Worm (Caenorhabditis elegans) whole organism, young adult: Measurements from ENCODE around the gene mec-14.
A peak's percentile ranks its signal among the peaks of the same experiment; 100 is the strongest.

Experiments used
- B0035.1 ChIP-seq: sonication (generic microtip); optimal IDR thresholded peaks from 2 replicates; lab custom pipeline; 2016; ENCODE audit warnings: missing genetic modification characterization, mild to moderate bottlenecking, missing compliant biosample characterization, missing genotype, missing genetic modification reagents
- C06A6.2 ChIP-seq: fragments of 200-800 bp; sonication (Bioruptor generic); conservative IDR thresholded peaks from 2 replicates; pipeline ENCODE4 v1.3.6; 2022; ENCODE audit warnings: missing genetic modification characterization, missing compliant biosample characterization
- C17E4.6 ChIP-seq: fragments of 200-800 bp; sonication (Bioruptor generic); IDR thresholded peaks from 2 replicates; pipeline ENCODE4 v1.3.6; 2022; ENCODE audit warnings: missing genetic modification reagents, missing genetic modification characterization, missing compliant biosample characterization
- F10E7.11 ChIP-seq: sonication (generic microtip); optimal IDR thresholded peaks from 2 replicates; lab custom pipeline; 2017; ENCODE audit warnings: mild to moderate bottlenecking, missing genetic modification characterization, moderate library complexity, missing compliant biosample characterization
- F23B12.7 ChIP-seq: sonication (generic microtip); optimal IDR thresholded peaks from 2 replicates; lab custom pipeline; 2017; ENCODE audit warnings: missing genetic modification characterization, mild to moderate bottlenecking, missing compliant biosample characterization, antibody characterized with exemption, moderate library complexity; ENCODE audit not compliant: insufficient read depth
- F33H1.4 ChIP-seq: fragments of 200-800 bp; sonication (Bioruptor generic); IDR thresholded peaks from 2 replicates; pipeline ENCODE4 v1.3.6; 2022; ENCODE audit warnings: missing genetic modification reagents, missing genetic modification characterization, missing compliant biosample characterization
- F39B2.1 ChIP-seq: fragments of 200-800 bp; sonication (Bioruptor generic); IDR thresholded peaks from 2 replicates; pipeline ENCODE4 v1.3.6; 2022; ENCODE audit warnings: missing genetic modification reagents, missing genetic modification characterization, missing compliant biosample characterization
- F49E8.2 ChIP-seq: sonication (generic microtip); optimal IDR thresholded peaks from 3 replicates; lab custom pipeline; 2017; ENCODE audit warnings: missing genetic modification characterization, mild to moderate bottlenecking, missing compliant biosample characterization, antibody characterized with exemption, moderate library complexity; ENCODE audit not compliant: insufficient read depth
- Y79H2A.3 ChIP-seq: fragments of 200-800 bp; sonication (Bioruptor generic); conservative IDR thresholded peaks from 2 replicates; pipeline ENCODE4 v1.3.6; 2022; ENCODE audit warnings: missing genetic modification reagents, missing genetic modification characterization, missing compliant biosample characterization
- akir-1 ChIP-seq: fragments of 200-800 bp; sonication (Bioruptor generic); optimal IDR thresholded peaks from 2 replicates; lab custom pipeline; 2018; ENCODE audit warnings: mild to moderate bottlenecking, missing genetic modification characterization, moderate library complexity, missing compliant biosample characterization
- aptf-3 ChIP-seq: fragments of 200-800 bp; sonication (Bioruptor generic); IDR thresholded peaks from 2 replicates; pipeline ENCODE4 v1.3.6; 2022; ENCODE audit warnings: missing genetic modification characterization, missing compliant biosample characterization
- athp-1 ChIP-seq: sonication (generic microtip); optimal IDR thresholded peaks from 2 replicates; lab custom pipeline; 2017; ENCODE audit warnings: mild to moderate bottlenecking, missing genetic modification characterization, missing compliant biosample characterization
- attf-3 ChIP-seq: fragments of 200-800 bp; sonication (Bioruptor generic); conservative IDR thresholded peaks from 2 replicates; pipeline ENCODE4 v1.3.6; 2022; ENCODE audit warnings: missing genetic modification reagents, missing genetic modification characterization, missing compliant biosample characterization
- bed-2 ChIP-seq: fragments of 200-800 bp; sonication (Bioruptor generic); IDR thresholded peaks from 2 replicates; pipeline ENCODE4 v1.3.6; 2022; ENCODE audit warnings: missing genetic modification reagents, missing genetic modification characterization, missing compliant biosample characterization
- ceh-100 ChIP-seq: fragments of 200-800 bp; sonication (Bioruptor generic); IDR thresholded peaks from 2 replicates; pipeline ENCODE4 v1.3.6; 2022; ENCODE audit warnings: missing genetic modification reagents, missing genetic modification characterization, missing compliant biosample characterization
- ceh-27 ChIP-seq: fragments of 200-800 bp; sonication (Bioruptor generic); optimal IDR thresholded peaks from 2 replicates; lab custom pipeline; 2018; ENCODE audit warnings: mild to moderate bottlenecking, missing genetic modification characterization, moderate library complexity, missing compliant biosample characterization
- ceh-40 ChIP-seq: fragments of 200-800 bp; sonication (Bioruptor generic); IDR thresholded peaks from 2 replicates; pipeline ENCODE4 v1.3.6; 2022; ENCODE audit warnings: missing genetic modification characterization, missing compliant biosample characterization
- ceh-58 ChIP-seq: fragments of 200-800 bp; sonication (Bioruptor generic); IDR thresholded peaks from 2 replicates; pipeline ENCODE4 v1.3.6; 2022; ENCODE audit warnings: missing genetic modification characterization, missing compliant biosample characterization
- ceh-91 ChIP-seq: fragments of 200-800 bp; sonication (Bioruptor generic); IDR thresholded peaks from 2 replicates; pipeline ENCODE4 v1.3.6; 2022; ENCODE audit warnings: missing genetic modification reagents, missing genetic modification characterization, missing compliant biosample characterization
- chd-7 ChIP-seq: sonication (generic microtip); optimal IDR thresholded peaks from 2 replicates; lab custom pipeline; 2016; ENCODE audit warnings: mild to moderate bottlenecking, missing genetic modification characterization, moderate library complexity, missing compliant biosample characterization
- dpl-1 ChIP-seq: fragments of 150-350 bp; optimal IDR thresholded peaks from 2 replicates; lab custom pipeline; 2014; ENCODE audit warnings: missing biosample characterization, missing genetic modification reagents, missing genetic modification characterization
- efl-1 ChIP-seq: fragments of 150-350 bp; optimal IDR thresholded peaks from 2 replicates; lab custom pipeline; 2014; ENCODE audit warnings: missing biosample characterization, missing genetic modification reagents, missing genetic modification characterization
- egl-18 ChIP-seq: fragments of 200-800 bp; sonication (Bioruptor generic); IDR thresholded peaks from 2 replicates; pipeline ENCODE4 v1.3.6; 2022; ENCODE audit warnings: missing genetic modification reagents, missing genetic modification characterization, missing compliant biosample characterization
- egrh-3 ChIP-seq: fragments of 200-800 bp; sonication (Bioruptor generic); IDR thresholded peaks from 2 replicates; pipeline ENCODE4 v1.3.6; 2022; ENCODE audit warnings: missing genetic modification reagents, missing genetic modification characterization, missing compliant biosample characterization
- ekl-4 ChIP-seq: fragments of 200-800 bp; sonication (Bioruptor generic); IDR thresholded peaks from 2 replicates; pipeline ENCODE4 v1.3.6; 2022; ENCODE audit warnings: missing genetic modification reagents, missing genetic modification characterization, missing compliant biosample characterization
- him-1 ChIP-seq: sonication (generic microtip); optimal IDR thresholded peaks from 2 replicates; lab custom pipeline; 2016; ENCODE audit warnings: missing genotype, missing genetic modification reagents, missing genetic modification characterization, missing compliant biosample characterization
- hlh-26 ChIP-seq: fragments of 200-800 bp; sonication (Bioruptor generic); conservative IDR thresholded peaks from 2 replicates; pipeline ENCODE4 v1.3.6; 2022; ENCODE audit warnings: missing genetic modification reagents, missing genetic modification characterization, missing compliant biosample characterization
- hsf-1 ChIP-seq: fragments of 200-800 bp; sonication (Bioruptor generic); IDR thresholded peaks from 2 replicates; pipeline ENCODE4 v1.3.6; 2022; ENCODE audit warnings: missing genetic modification reagents, missing genetic modification characterization, missing compliant biosample characterization
- lin-26 ChIP-seq: fragments of 200-800 bp; sonication (Bioruptor generic); IDR thresholded peaks from 2 replicates; pipeline ENCODE4 v1.3.6; 2022; ENCODE audit warnings: missing genetic modification reagents, missing genetic modification characterization, missing compliant biosample characterization
- lin-54 ChIP-seq: fragments of 200-800 bp; sonication (Bioruptor generic); optimal IDR thresholded peaks from 2 replicates; lab custom pipeline; 2018; ENCODE audit warnings: mild to moderate bottlenecking, missing genetic modification characterization, missing compliant biosample characterization
- madf-10 ChIP-seq: sonication (generic microtip); optimal IDR thresholded peaks from 2 replicates; lab custom pipeline; 2016; ENCODE audit warnings: mild to moderate bottlenecking, missing genetic modification characterization, missing compliant biosample characterization
- madf-3 ChIP-seq: fragments of 200-800 bp; sonication (Bioruptor generic); IDR thresholded peaks from 2 replicates; pipeline ENCODE4 v1.3.6; 2022; ENCODE audit warnings: missing genetic modification reagents, missing genetic modification characterization, missing compliant biosample characterization
- madf-6 ChIP-seq: fragments of 200-800 bp; sonication (Bioruptor generic); IDR thresholded peaks from 2 replicates; pipeline ENCODE4 v1.3.6; 2022; ENCODE audit warnings: missing genetic modification reagents, missing genetic modification characterization, missing compliant biosample characterization
- mxl-1 ChIP-seq: sonication (generic microtip); optimal IDR thresholded peaks from 2 replicates; lab custom pipeline; 2016; ENCODE audit warnings: missing genetic modification characterization, missing compliant biosample characterization
- nfya-2 ChIP-seq: fragments of 200-800 bp; sonication (Bioruptor generic); IDR thresholded peaks from 2 replicates; pipeline ENCODE4 v1.3.6; 2022; ENCODE audit warnings: missing genetic modification reagents, missing genetic modification characterization, missing compliant biosample characterization
- nfyb-1 ChIP-seq: fragments of 200-800 bp; sonication (Bioruptor generic); IDR thresholded peaks from 2 replicates; pipeline ENCODE4 v1.3.6; 2022; ENCODE audit warnings: missing genetic modification reagents, missing genetic modification characterization, missing compliant biosample characterization
- nhr-179 ChIP-seq: sonication (generic microtip); optimal IDR thresholded peaks from 2 replicates; lab custom pipeline; 2016; ENCODE audit warnings: mild to moderate bottlenecking, missing genetic modification characterization, missing compliant biosample characterization
- nhr-80 ChIP-seq: sonication (generic microtip); optimal IDR thresholded peaks from 2 replicates; lab custom pipeline; 2016; ENCODE audit warnings: missing genetic modification characterization, missing compliant biosample characterization
- nhr-90 ChIP-seq: sonication (generic microtip); optimal IDR thresholded peaks from 2 replicates; lab custom pipeline; 2016; ENCODE audit warnings: missing genotype, mild to moderate bottlenecking, missing genetic modification characterization, missing compliant biosample characterization
- pbrm-1 ChIP-seq: fragments of 200-800 bp; sonication (Bioruptor generic); IDR thresholded peaks from 2 replicates; pipeline ENCODE4 v1.3.6; 2022; ENCODE audit warnings: missing genetic modification reagents, missing genetic modification characterization, missing compliant biosample characterization
- rec-8 ChIP-seq, 2 experiments: sonication (generic microtip); optimal IDR thresholded peaks; 2 replicates each; lab custom pipeline; 2016; ENCODE audit warnings: mild to moderate bottlenecking in 2 of 2, missing genetic modification characterization in 2 of 2, missing genetic modification reagents in 2 of 2, missing genotype in 2 of 2, missing biosample characterization in 1 of 2, missing compliant biosample characterization in 1 of 2, moderate library complexity in 1 of 2
- rpc-1 ChIP-seq, 2 experiments: fragments of 150-350 bp in 1 of 2; sonication (generic microtip) in 1 of 2; optimal IDR thresholded peaks; 2 replicates each; lab custom pipeline; 2014 to 2018; ENCODE audit warnings: missing biosample characterization in 1 of 2, missing genetic modification characterization in 1 of 2, missing genetic modification reagents in 1 of 2, missing genotype in 1 of 2
- snpc-1.3 ChIP-seq: sonication (generic microtip); optimal IDR thresholded peaks from 2 replicates; lab custom pipeline; 2017; ENCODE audit warnings: missing genetic modification characterization, mild to moderate bottlenecking, missing compliant biosample characterization, antibody characterized with exemption, moderate library complexity, missing genotype, missing genetic modification reagents; ENCODE audit not compliant: insufficient read depth
- unc-62 ChIP-seq: fragments of 150-350 bp; optimal IDR thresholded peaks from 2 replicates; lab custom pipeline; 2014; ENCODE audit warnings: missing biosample characterization, missing genetic modification reagents, missing genetic modification characterization
- ztf-6 ChIP-seq: fragments of 200-800 bp; sonication (Bioruptor generic); IDR thresholded peaks from 2 replicates; pipeline ENCODE4 v1.3.6; 2022; ENCODE audit warnings: missing genetic modification reagents, missing genetic modification characterization, missing compliant biosample characterization

The mec-14 gene

DNA sequence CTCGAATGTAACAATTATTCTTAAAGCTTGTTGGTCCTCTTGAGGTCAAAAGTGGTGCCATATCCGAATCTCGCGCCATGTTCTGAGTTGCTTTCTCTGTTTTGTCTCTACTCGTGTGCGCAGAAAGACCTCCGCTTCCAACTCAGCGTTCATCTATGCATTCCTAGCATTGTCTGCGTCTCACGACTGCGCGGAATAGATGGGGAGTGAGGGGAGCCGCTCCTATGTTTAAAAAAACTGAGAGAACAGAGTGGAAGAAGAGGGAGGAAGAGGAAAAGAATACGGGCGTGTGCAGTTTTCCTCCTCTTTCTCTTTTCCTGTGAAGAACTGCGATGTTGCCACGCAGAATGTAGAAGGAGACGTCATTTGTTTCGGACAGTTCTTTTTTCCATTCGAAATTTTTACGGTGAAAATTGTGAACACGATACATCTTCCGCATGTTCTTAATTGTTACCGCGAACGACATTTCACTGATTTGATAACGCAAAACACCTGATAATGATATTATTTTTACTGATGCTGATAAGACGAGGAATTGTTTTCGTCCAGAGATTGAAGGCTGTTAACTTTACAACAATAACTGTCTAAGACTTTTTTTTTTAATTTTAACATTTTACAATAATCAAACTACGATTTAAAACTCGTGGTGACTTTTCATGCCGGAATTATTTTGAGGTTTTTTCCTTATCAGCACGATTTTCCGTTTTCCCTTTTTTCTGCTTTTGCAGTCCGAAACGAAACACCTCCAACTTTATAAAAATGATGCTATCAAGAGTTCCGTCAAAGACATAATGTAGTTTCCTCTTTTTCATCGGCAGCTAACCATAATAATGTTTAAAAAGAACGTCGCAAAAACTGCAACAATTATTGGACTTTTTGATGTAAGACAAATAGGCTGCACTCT lies 25.9 kb downstream of the mec-14 start (continued):
- TF ChIP-seq nfyb-1 (0 out of 2 replicates have a peak, but pooled peaks have one; percentile 11), C17E4.6 (no peak), B0035.1 (tag; lab: Kevin White, UChicago) (no peak), ceh-100 (GFP tag; lab: Robert Waterston, UW) (no peak), efl-1 (GFP tag; lab: Kevin White, UChicago) (no peak), egrh-3 (GFP tag; lab: Robert Waterston, UW) (no peak), madf-10 (no peak), madf-3 (GFP tag; lab: Robert Waterston, UW) (no peak), F10E7.11 (tag; lab: Kevin White, UChicago) (no peak), ztf-6 (GFP tag; lab: Robert Waterston, UW) (no peak), hsf-1 (GFP tag; lab: Robert Waterston, UW) (no peak), lin-54 (GFP tag; lab: Kevin White, UChicago) (no peak), C06A6.2 (no peak), F33H1.4 (GFP tag; lab: Robert Waterston, UW) (no peak), lin-26 (GFP tag; lab: Robert Waterston, UW) (no peak), egl-18 (no peak), unc-62 (GFP tag; lab: Kevin White, UChicago) (peak; percentile 2), ekl-4 (GFP tag; lab: Robert Waterston, UW) (no peak), madf-6 (GFP tag; lab: Robert Waterston, UW) (no peak), ceh-27 (peak; percentile 36), nfya-2 (GFP tag; lab: Robert Waterston, UW) (no peak), dpl-1 (GFP tag; lab: Kevin White, UChicago) (no peak), aptf-3 (GFP tag; lab: Robert Waterston, UW) (no peak), athp-1 (tag; lab: Kevin White, UChicago) (no peak)
- TF ChIP-seq, all 124 proteins: peak for 12

DNA sequence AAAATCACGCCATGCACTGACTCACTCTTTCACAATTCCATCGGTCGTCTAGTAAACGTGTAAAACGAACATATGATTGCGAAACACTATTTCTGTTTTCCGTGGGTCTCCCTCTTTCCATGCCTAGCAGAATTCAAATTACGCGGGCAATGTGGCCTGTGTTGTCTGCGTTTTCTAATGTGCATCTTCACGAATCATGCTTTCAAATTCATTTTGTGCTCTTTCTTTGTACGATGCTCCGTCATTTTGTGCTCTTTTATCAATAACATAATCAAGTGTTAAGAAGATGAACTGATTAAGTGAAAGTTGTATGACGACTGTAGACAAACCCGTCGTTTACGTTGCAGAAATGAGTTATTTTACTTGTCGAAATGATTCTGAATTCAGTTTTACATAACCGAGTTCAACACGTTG lies 27.0 kb downstream of the mec-14 start:
- TF ChIP-seq pbrm-1 (GFP tag; lab: Robert Waterston, UW) = no peak
- TF ChIP-seq egl-18 = no peak
- no peak for TF ChIP-seq attf-3 (GFP tag; lab: Robert Waterston, UW)
- TF ChIP-seq lin-26 (GFP tag; lab: Robert Waterston, UW) = no peak
- TF ChIP-seq dpl-1 (GFP tag; lab: Kevin White, UChicago) = no peak
- TF ChIP-seq ceh-58 = no peak
- TF ChIP-seq him-1 = no peak
- no peak for TF ChIP-seq ztf-6 (GFP tag; lab: Robert Waterston, UW)
- no peak for TF ChIP-seq chd-7 (tag; lab: Kevin White, UChicago)
- peak; percentile 1 for TF ChIP-seq nhr-90 (tag; lab: Kevin White, UChicago)
- no peak for TF ChIP-seq nhr-179 (tag; lab: Kevin White, UChicago)
- peak; percentile 61 for TF ChIP-seq lin-54 (GFP tag; lab: Kevin White, UChicago)
- TF ChIP-seq nhr-80 (tag; lab: Kevin White, UChicago) = peak; percentile 98
- TF ChIP-seq mxl-1 (tag; lab: Kevin White, UChicago) = no peak
- TF ChIP-seq hlh-26 (GFP tag; lab: Robert Waterston, UW) = no peak
- TF ChIP-seq rpc-1 (optimal IDR thresholded peaks at IDR 0.05; lab: Kevin White, UChicago) = no peak
- no peak for TF ChIP-seq rpc-1 (tag; optimal IDR thresholded peaks at IDR 0.05; lab: Kevin White, UChicago)
- no peak for TF ChIP-seq ceh-91 (GFP tag; lab: Robert Waterston, UW)
- no peak for TF ChIP-seq ceh-40 (GFP tag; lab: Robert Waterston, UW)
- TF ChIP-seq egrh-3 (GFP tag; lab: Robert Waterston, UW) = no peak
- TF ChIP-seq Y79H2A.3 (GFP tag; lab: Robert Waterston, UW) = no peak
- no peak for TF ChIP-seq snpc-1.3 (tag; lab: Kevin White, UChicago)
- TF ChIP-seq rec-8 (tag; optimal IDR thresholded peaks at IDR 0.05; lab: Kevin White, UChicago) = no peak
- no peak for TF ChIP-seq F39B2.1
- no peak for TF ChIP-seq F49E8.2 (tag; lab: Kevin White, UChicago)
- TF ChIP-seq bed-2 (GFP tag; lab: Robert Waterston, UW) = no peak
- no peak for TF ChIP-seq akir-1 (GFP tag; lab: Kevin White, UChicago)
- peak; percentile 28 for TF ChIP-seq F23B12.7 (tag; lab: Kevin White, UChicago)
- TF ChIP-seq madf-6 (GFP tag; lab: Robert Waterston, UW) = no peak
